Worm (Caenorhabditis elegans) whole organism, mixed stage, embryonic: ENCODE data around the gene K10B4.1.
A peak's percentile ranks its signal among the peaks of the same experiment; 100 is the strongest.

Source experiments
- M03D4.4 ChIP-seq: sonication (generic microtip); optimal IDR thresholded peaks from 2 replicates; lab custom pipeline; 2017; ENCODE audit warnings: mild to moderate bottlenecking, missing genetic modification characterization, missing compliant biosample characterization
- bed-3 ChIP-seq: fragments of 200-800 bp; sonication (Bioruptor generic); optimal IDR thresholded peaks from 3 replicates; lab custom pipeline; 2018; ENCODE audit warnings: mild to moderate bottlenecking, missing genetic modification characterization, moderate library complexity, missing compliant biosample characterization
- blmp-1 ChIP-seq: fragments of 150-350 bp; optimal IDR thresholded peaks from 2 replicates; lab custom pipeline; 2014; ENCODE audit warnings: missing biosample characterization, missing genetic modification characterization
- ceh-39 ChIP-seq: fragments of 150-350 bp; optimal IDR thresholded peaks from 2 replicates; lab custom pipeline; 2014; ENCODE audit warnings: missing biosample characterization, missing genetic modification characterization
- ceh-83 ChIP-seq: fragments of 200-800 bp; sonication (Bioruptor generic); optimal IDR thresholded peaks from 2 replicates; lab custom pipeline; 2018; ENCODE audit warnings: mild to moderate bottlenecking, missing genetic modification characterization, missing compliant biosample characterization
- ces-1 ChIP-seq: fragments of 150-350 bp; optimal IDR thresholded peaks from 2 replicates; lab custom pipeline; 2014; ENCODE audit warnings: missing biosample characterization, missing genetic modification reagents, missing genetic modification characterization
- cnd-1 ChIP-seq: fragments of 200-800 bp; sonication (Bioruptor generic); optimal IDR thresholded peaks from 2 replicates; lab custom pipeline; 2018; ENCODE audit warnings: mild to moderate bottlenecking, missing genetic modification characterization, missing compliant biosample characterization
- elt-1 ChIP-seq: sonication (generic microtip); optimal IDR thresholded peaks from 2 replicates; lab custom pipeline; 2017; ENCODE audit warnings: missing genetic modification characterization, mild to moderate bottlenecking, missing compliant biosample characterization, antibody characterized with exemption, moderate library complexity, borderline replicate concordance; ENCODE audit not compliant: insufficient read depth
- elt-3 ChIP-seq: fragments of 150-350 bp; optimal IDR thresholded peaks from 2 replicates; lab custom pipeline; 2014; ENCODE audit warnings: missing biosample characterization, missing genetic modification characterization
- ham-2 ChIP-seq: fragments of 200-800 bp; sonication (Bioruptor generic); optimal IDR thresholded peaks from 2 replicates; lab custom pipeline; 2018; ENCODE audit warnings: mild to moderate bottlenecking, missing genetic modification characterization, missing compliant biosample characterization
- hlh-1 ChIP-seq: fragments of 150-350 bp; optimal IDR thresholded peaks from 2 replicates; lab custom pipeline; 2014; ENCODE audit warnings: missing biosample characterization, missing genetic modification reagents, missing genetic modification characterization
- lin-13 ChIP-seq: fragments of 150-350 bp; optimal IDR thresholded peaks from 2 replicates; lab custom pipeline; 2014; ENCODE audit warnings: missing biosample characterization, missing genetic modification characterization
- lin-32 ChIP-seq: fragments of 200-800 bp; sonication (Bioruptor generic); optimal IDR thresholded peaks from 2 replicates; lab custom pipeline; 2018; ENCODE audit warnings: mild to moderate bottlenecking, missing genetic modification characterization, missing compliant biosample characterization
- lsy-2 ChIP-seq: fragments of 150-350 bp; optimal IDR thresholded peaks from 2 replicates; lab custom pipeline; 2014; ENCODE audit warnings: missing biosample characterization, missing genetic modification characterization
- mab-5 ChIP-seq: fragments of 150-350 bp; optimal IDR thresholded peaks from 2 replicates; lab custom pipeline; 2014; ENCODE audit warnings: missing biosample characterization, missing genetic modification characterization
- mep-1 ChIP-seq: fragments of 150-350 bp; optimal IDR thresholded peaks from 2 replicates; lab custom pipeline; 2017; ENCODE audit warnings: missing biosample characterization, missing genetic modification reagents, missing genetic modification characterization, inconsistent platforms
- nhr-12 ChIP-seq: fragments of 150-350 bp; optimal IDR thresholded peaks from 2 replicates; lab custom pipeline; 2014; ENCODE audit warnings: missing biosample characterization, missing genetic modification characterization
- nhr-2 ChIP-seq: fragments of 150-350 bp; optimal IDR thresholded peaks from 2 replicates; lab custom pipeline; 2014; ENCODE audit warnings: missing biosample characterization, missing genetic modification characterization
- nhr-237 ChIP-seq: fragments of 150-350 bp; optimal IDR thresholded peaks from 2 replicates; lab custom pipeline; 2014; ENCODE audit warnings: missing biosample characterization, missing genetic modification characterization
- nhr-76 ChIP-seq: sonication (generic microtip); optimal IDR thresholded peaks from 2 replicates; lab custom pipeline; 2017; ENCODE audit warnings: missing biosample characterization, missing genetic modification characterization
- pha-4 ChIP-seq: fragments of 150-350 bp; optimal IDR thresholded peaks from 2 replicates; lab custom pipeline; 2018; ENCODE audit warnings: missing biosample characterization, missing genetic modification reagents, missing genetic modification characterization
- sem-2 ChIP-seq: fragments of 200-800 bp; sonication (Bioruptor generic); optimal IDR thresholded peaks from 2 replicates; lab custom pipeline; 2018; ENCODE audit warnings: mild to moderate bottlenecking, missing genetic modification characterization, missing compliant biosample characterization
- snpc-4 ChIP-seq: fragments of 150-350 bp; optimal IDR thresholded peaks from 2 replicates; lab custom pipeline; 2014; ENCODE audit warnings: missing biosample characterization, missing genetic modification characterization
- tbx-8 ChIP-seq: fragments of 200-800 bp; sonication (Bioruptor generic); optimal IDR thresholded peaks from 2 replicates; lab custom pipeline; 2018; ENCODE audit warnings: mild to moderate bottlenecking, missing genetic modification characterization, moderate library complexity, missing compliant biosample characterization
- unc-39 ChIP-seq: fragments of 150-350 bp; optimal IDR thresholded peaks from 2 replicates; lab custom pipeline; 2014; ENCODE audit warnings: missing biosample characterization, missing genetic modification characterization
- unc-62 ChIP-seq: fragments of 150-350 bp; optimal IDR thresholded peaks from 2 replicates; lab custom pipeline; 2014; ENCODE audit warnings: missing biosample characterization, missing genetic modification reagents, missing genetic modification characterization
- zip-8 ChIP-seq: fragments of 150-350 bp; optimal IDR thresholded peaks from 2 replicates; lab custom pipeline; 2014; ENCODE audit warnings: missing biosample characterization, missing genetic modification characterization
- ztf-11 ChIP-seq: fragments of 150-350 bp; optimal IDR thresholded peaks from 2 replicates; lab custom pipeline; 2014; ENCODE audit warnings: missing biosample characterization, missing genetic modification characterization

Gene K10B4.1

ce11 chrII:135166-135565 lies at the start of gene K10B4.1:
Gene K10B4.1 (plus strand): TSS chrII:135466.
- no peak for TF ChIP-seq nhr-12 (tag; lab: Kevin White, UChicago)
- TF ChIP-seq pha-4 (tag; lab: Kevin White, UChicago): no peak
- no peak for TF ChIP-seq unc-39
- TF ChIP-seq M03D4.4 (tag; lab: Kevin White, UChicago): no peak
- no peak for TF ChIP-seq sem-2
- no peak for TF ChIP-seq mab-5 (tag; lab: Kevin White, UChicago)
- TF ChIP-seq lin-32: no peak
- no peak for TF ChIP-seq ztf-11 (tag; lab: Kevin White, UChicago)
- TF ChIP-seq cnd-1 (tag; lab: Kevin White, UChicago): no peak
- TF ChIP-seq mep-1 (tag; lab: Kevin White, UChicago): no peak
- no peak for TF ChIP-seq ceh-83 (GFP tag; lab: Kevin White, UChicago)
- no peak for TF ChIP-seq bed-3 (GFP tag; lab: Kevin White, UChicago)
- no peak for TF ChIP-seq nhr-76 (tag; lab: Kevin White, UChicago)
- no peak for TF ChIP-seq ces-1
- TF ChIP-seq blmp-1 (tag; lab: Kevin White, UChicago): no peak
- no peak for TF ChIP-seq unc-62 (GFP tag; lab: Kevin White, UChicago)

- no peak for TF ChIP-seq bed-3 (GFP tag; lab: Kevin White, UChicago)
- no peak for TF ChIP-seq elt-1 (tag; lab: Kevin White, UChicago)
- peak; percentile 56 for TF ChIP-seq zip-8 (tag; lab: Kevin White, UChicago)
- no peak for TF ChIP-seq tbx-8 (GFP tag; lab: Kevin White, UChicago)
- no peak for TF ChIP-seq nhr-12 (tag; lab: Kevin White, UChicago)
Measured at ce11 chrII:86794-87193, 48.5 kb upstream of the K10B4.1 start.

- no peak for TF ChIP-seq nhr-76 (tag; lab: Kevin White, UChicago)
- TF ChIP-seq unc-39: no peak
- no peak for TF ChIP-seq elt-3
- no peak for TF ChIP-seq ham-2 (GFP tag; lab: Kevin White, UChicago)
- no peak for TF ChIP-seq tbx-8 (GFP tag; lab: Kevin White, UChicago)
- no peak for TF ChIP-seq elt-1 (tag; lab: Kevin White, UChicago)
- TF ChIP-seq ceh-83 (GFP tag; lab: Kevin White, UChicago): no peak
- no peak for TF ChIP-seq zip-8 (tag; lab: Kevin White, UChicago)
Measured at ce11 chrII:87937-88336, 47.3 kb upstream of the K10B4.1 start.

- TF ChIP-seq snpc-4 (tag; lab: Kevin White, UChicago) (no peak), zip-8 (tag; lab: Kevin White, UChicago) (peak; percentile 1), lin-13 (no peak), mab-5 (tag; lab: Kevin White, UChicago) (no peak), elt-3 (no peak), ces-1 (no peak), tbx-8 (GFP tag; lab: Kevin White, UChicago) (no peak)
- TF ChIP-seq, all 35 proteins: peak for 1
Measured at ce11 chrII:91419-91818, 43.8 kb upstream of the K10B4.1 start, which contains the start of gene mcat-1. Gene mcat-1 (minus strand): TSS chrII:91519.

- TF ChIP-seq ces-1: no peak
- no peak for TF ChIP-seq hlh-1 (tag; lab: Kevin White, UChicago)
- no peak for TF ChIP-seq sem-2
Measured at ce11 chrII:95177-95576, 40.1 kb upstream of the K10B4.1 start, which contains the start of gene C50D2.7. Gene C50D2.7 (minus strand): TSS chrII:95277.

- TF ChIP-seq ceh-39 (tag; lab: Kevin White, UChicago) (peak; percentile 41), lin-13 (no peak), lsy-2 (tag; lab: Kevin White, UChicago) (peak; percentile 48), elt-3 (no peak), nhr-237 (tag; lab: Kevin White, UChicago) (peak; percentile 34), mep-1 (tag; lab: Kevin White, UChicago) (no peak), nhr-2 (tag; lab: Kevin White, UChicago) (peak; percentile 28), mab-5 (tag; lab: Kevin White, UChicago) (peak; percentile 16), ces-1 (peak; percentile 74), sem-2 (no peak), ceh-83 (GFP tag; lab: Kevin White, UChicago) (peak; percentile 3)
Measured at ce11 chrII:97992-98763, 37.1 kb upstream of the K10B4.1 start, which contains the start of the genes luc-7L3 and sftb-6. Gene luc-7L3 (minus strand): TSS chrII:98027. Gene sftb-6 (plus strand): TSS chrII:98404.
